ENCODE assay signal across 1 fruit fly cellular context in genomic region chrX:12906914-12907313, dm6.
TF ChIP-seq lines count a peak whose summit lies in the region.

mRpL49 (plus strand) TSS chrX:12907105.

TF ChIP-seq in whole organism, embryonic, 481 proteins besides CTCF, POLR2A, EP300 and RAD21 (continued from another document):
- no peak for TF ChIP-seq esg (GFP tag; conservative IDR thresholded peaks at IDR 0.05; lab: Robert Waterston, UW)
- TF ChIP-seq CG4328 (GFP tag; optimal IDR thresholded peaks at IDR 0.05; lab: Kevin White, UChicago) = no peak
- no peak for TF ChIP-seq so (GFP tag; IDR thresholded peaks at IDR 0.05; lab: Robert Waterston, UW)
- no peak for TF ChIP-seq CG8924 (tag; optimal IDR thresholded peaks at IDR 0.05; lab: Kevin White, UChicago)
- TF ChIP-seq jigr1 (GFP tag; IDR thresholded peaks at IDR 0.05; lab: Robert Waterston, UW) = no peak
- TF ChIP-seq row (GFP tag; IDR thresholded peaks at IDR 0.05; lab: Robert Waterston, UW) = peak; percentile 46; the same call in 2 of the 3 replicates
- no peak for TF ChIP-seq CG4854 (GFP tag; optimal IDR thresholded peaks at IDR 0.05; lab: Kevin White, UChicago)
- TF ChIP-seq Scr (GFP tag; IDR thresholded peaks at IDR 0.05; lab: Robert Waterston, UW; ENCODE audit: partially characterized antibody) = 0 out of 2 replicates have a peak, but pooled peaks have one; percentile 27
- peak; percentile 41 for TF ChIP-seq MESR4 (GFP tag; optimal IDR thresholded peaks at IDR 0.05; lab: Kevin White, UChicago)
- TF ChIP-seq CG9437 (GFP tag; optimal IDR thresholded peaks at IDR 0.05; lab: Kevin White, UChicago) = no peak
- TF ChIP-seq onecut (GFP tag; IDR thresholded peaks at IDR 0.05; lab: Robert Waterston, UW) = no peak
- no peak for TF ChIP-seq Aef1 (GFP tag; IDR thresholded peaks at IDR 0.05; lab: Robert Waterston, UW)
- TF ChIP-seq ro (GFP tag; IDR thresholded peaks at IDR 0.05; lab: Robert Waterston, UW) = no peak
- TF ChIP-seq sr (GFP tag; IDR thresholded peaks at IDR 0.05; lab: Robert Waterston, UW) = no peak
- no peak for TF ChIP-seq Gsc (GFP tag; IDR thresholded peaks at IDR 0.05; lab: Robert Waterston, UW)
- TF ChIP-seq Usf (GFP tag; optimal IDR thresholded peaks at IDR 0.05; lab: Kevin White, UChicago) = no peak
- peak; percentile 16 for TF ChIP-seq CG30020 (tag; optimal IDR thresholded peaks at IDR 0.05; lab: Kevin White, UChicago)
- no peak for TF ChIP-seq CG11504 (tag; optimal IDR thresholded peaks at IDR 0.05; lab: Kevin White, UChicago)
- TF ChIP-seq CG7963 (GFP tag; IDR thresholded peaks at IDR 0.05; lab: Robert Waterston, UW; ENCODE audit: partially characterized antibody) = 0 out of 3 replicates have a peak, but pooled peaks have one; percentile 6
- TF ChIP-seq slbo (GFP tag; IDR thresholded peaks at IDR 0.05; lab: Robert Waterston, UW) = no peak
- TF ChIP-seq ssp (GFP tag; IDR thresholded peaks at IDR 0.05; lab: Robert Waterston, UW) = no peak
- TF ChIP-seq CG31365 (tag; optimal IDR thresholded peaks at IDR 0.05; lab: Kevin White, UChicago) = no peak
- peak; percentile 47; the same call in 1 of the 2 replicates for TF ChIP-seq Bgb (GFP tag; IDR thresholded peaks at IDR 0.05; lab: Robert Waterston, UW; ENCODE audit: partially characterized antibody)
- TF ChIP-seq Neu2 (GFP tag; optimal IDR thresholded peaks at IDR 0.05; lab: Kevin White, UChicago; ENCODE audit: borderline replicate concordance) = no peak
- TF ChIP-seq crp (GFP tag; optimal IDR thresholded peaks at IDR 0.05; lab: Kevin White, UChicago) = peak in 1 of 2 experiments; percentile 53
- TF ChIP-seq nmo (GFP tag; optimal IDR thresholded peaks at IDR 0.05; lab: Kevin White, UChicago) = no peak
- no peak for TF ChIP-seq CG7372 (GFP tag; IDR thresholded peaks at IDR 0.05; lab: Robert Waterston, UW)
- no peak for TF ChIP-seq Ets97D (GFP tag; optimal IDR thresholded peaks at IDR 0.05; lab: Kevin White, UChicago)
- TF ChIP-seq bbx (GFP tag; IDR thresholded peaks at IDR 0.05; lab: Robert Waterston, UW; ENCODE audit: partially characterized antibody) = peak; percentile 59
- TF ChIP-seq repo (GFP tag; optimal IDR thresholded peaks at IDR 0.05; lab: Kevin White, UChicago) = no peak
- TF ChIP-seq amos (GFP tag; IDR thresholded peaks at IDR 0.05; lab: Robert Waterston, UW; ENCODE audit: partially characterized antibody) = peak; percentile 39; the same call in 1 of the 2 replicates
- TF ChIP-seq prd (optimal IDR thresholded peaks at IDR 0.05; lab: Kevin White, UChicago) = no peak
- no peak for TF ChIP-seq prd (GFP tag; IDR thresholded peaks at IDR 0.05; lab: Robert Waterston, UW)
- no peak for TF ChIP-seq D19B (GFP tag; optimal IDR thresholded peaks at IDR 0.05; lab: Kevin White, UChicago)
- TF ChIP-seq BEAF-32 (GFP tag; optimal IDR thresholded peaks at IDR 0.05; lab: Kevin White, UChicago) = peak; percentile 48
- peak; percentile 17 for TF ChIP-seq CG10267 (tag; optimal IDR thresholded peaks at IDR 0.05; lab: Kevin White, UChicago)
- no peak for TF ChIP-seq HLH3B (GFP tag; IDR thresholded peaks at IDR 0.05; lab: Robert Waterston, UW)
- TF ChIP-seq Bdp1 (GFP tag; optimal IDR thresholded peaks at IDR 0.05; lab: Kevin White, UChicago) = no peak
- TF ChIP-seq CG11398 (GFP tag; optimal IDR thresholded peaks at IDR 0.05; lab: Kevin White, UChicago) = no peak
- TF ChIP-seq Nf-YB (GFP tag; optimal IDR thresholded peaks at IDR 0.05; lab: Kevin White, UChicago) = no peak
- no peak for TF ChIP-seq CG7839 (tag; optimal IDR thresholded peaks at IDR 0.05; lab: Kevin White, UChicago)
- no peak for TF ChIP-seq CG3726 (GFP tag; IDR thresholded peaks at IDR 0.05; lab: Robert Waterston, UW)
- TF ChIP-seq CG9876 (GFP tag; optimal IDR thresholded peaks at IDR 0.05; lab: Kevin White, UChicago) = no peak
- TF ChIP-seq Drgx (GFP tag; IDR thresholded peaks at IDR 0.05; lab: Robert Waterston, UW) = no peak
- no peak for TF ChIP-seq sc (optimal IDR thresholded peaks at IDR 0.05; lab: Kevin White, UChicago)
- no peak for TF ChIP-seq sc (GFP tag; optimal IDR thresholded peaks at IDR 0.05; lab: Kevin White, UChicago)
- no peak for TF ChIP-seq twi (tag; optimal IDR thresholded peaks at IDR 0.05; lab: Kevin White, UChicago)
- no peak for TF ChIP-seq eve (GFP tag; optimal IDR thresholded peaks at IDR 0.05; lab: Kevin White, UChicago)
- no peak for TF ChIP-seq crol (GFP tag; IDR thresholded peaks at IDR 0.05; lab: Robert Waterston, UW)
- TF ChIP-seq CG15073 (GFP tag; optimal IDR thresholded peaks at IDR 0.05; lab: Kevin White, UChicago) = no peak
- no peak for TF ChIP-seq Camta (GFP tag; optimal IDR thresholded peaks at IDR 0.05; lab: Kevin White, UChicago)
- 0 out of 2 replicates have a peak, but pooled peaks have one; percentile 13 for TF ChIP-seq ato (GFP tag; IDR thresholded peaks at IDR 0.05; lab: Robert Waterston, UW; ENCODE audit: partially characterized antibody)
- no peak for TF ChIP-seq Sox100B (GFP tag; optimal IDR thresholded peaks at IDR 0.05; lab: Kevin White, UChicago)
- no peak for TF ChIP-seq gsb (GFP tag; IDR thresholded peaks at IDR 0.05; lab: Robert Waterston, UW)
- 0 out of 3 replicates have a peak, but pooled peaks have one; percentile 28 for TF ChIP-seq vnd (GFP tag; IDR thresholded peaks at IDR 0.05; lab: Robert Waterston, UW; ENCODE audit: partially characterized antibody)
- 0 out of 2 replicates have a peak, but pooled peaks have one; percentile 43 for TF ChIP-seq nerfin-2 (GFP tag; IDR thresholded peaks at IDR 0.05; lab: Robert Waterston, UW; ENCODE audit: partially characterized antibody)
- no peak for TF ChIP-seq fd102C (GFP tag; optimal IDR thresholded peaks at IDR 0.05; lab: Kevin White, UChicago)
- TF ChIP-seq crc (GFP tag; optimal IDR thresholded peaks at IDR 0.05; lab: Kevin White, UChicago) = no peak
- no peak for TF ChIP-seq fd3F (GFP tag; optimal IDR thresholded peaks at IDR 0.05; lab: Kevin White, UChicago)
- no peak for TF ChIP-seq croc (GFP tag; conservative IDR thresholded peaks at IDR 0.05; lab: Robert Waterston, UW)
- no peak for TF ChIP-seq CG33213 (GFP tag; optimal IDR thresholded peaks at IDR 0.05; lab: Kevin White, UChicago)
- TF ChIP-seq klu (GFP tag; IDR thresholded peaks at IDR 0.05; lab: Robert Waterston, UW) = no peak
- no peak for TF ChIP-seq kah (GFP tag; optimal IDR thresholded peaks at IDR 0.05; lab: Kevin White, UChicago)
- no peak for TF ChIP-seq CG16815 (GFP tag; optimal IDR thresholded peaks at IDR 0.05; lab: Kevin White, UChicago)
- no peak for TF ChIP-seq Hmr (GFP tag; optimal IDR thresholded peaks at IDR 0.05; lab: Kevin White, UChicago)
- no peak for TF ChIP-seq CG11695 (GFP tag; IDR thresholded peaks at IDR 0.05; lab: Robert Waterston, UW)
- no peak for TF ChIP-seq NC2β (GFP tag; optimal IDR thresholded peaks at IDR 0.05; lab: Kevin White, UChicago)
- no peak for TF ChIP-seq CG13123 (GFP tag; optimal IDR thresholded peaks at IDR 0.05; lab: Kevin White, UChicago)
- peak; percentile 34 for TF ChIP-seq pzg (GFP tag; optimal IDR thresholded peaks at IDR 0.05; lab: Kevin White, UChicago)
- TF ChIP-seq sens (GFP tag; lab: Kevin White, UChicago) = peak; percentile 54
- no peak for TF ChIP-seq pros (GFP tag; optimal IDR thresholded peaks at IDR 0.05; lab: Kevin White, UChicago)
- TF ChIP-seq Pdp1 (GFP tag; optimal IDR thresholded peaks at IDR 0.05; lab: Kevin White, UChicago) = peak in 1 of 2 experiments; percentile 63
- peak; percentile 71 for TF ChIP-seq Dref (GFP tag; IDR thresholded peaks at IDR 0.05; lab: Robert Waterston, UW)
- no peak for TF ChIP-seq Atf-2 (GFP tag; optimal IDR thresholded peaks at IDR 0.05; lab: Kevin White, UChicago)
- TF ChIP-seq CG10654 (GFP tag; optimal IDR thresholded peaks at IDR 0.05; lab: Kevin White, UChicago) = no peak
- TF ChIP-seq ATbp (GFP tag; optimal IDR thresholded peaks at IDR 0.05; lab: Kevin White, UChicago) = no peak
- 0 out of 2 replicates have a peak, but pooled peaks have one; percentile 24 for TF ChIP-seq hbn (GFP tag; IDR thresholded peaks at IDR 0.05; lab: Robert Waterston, UW; ENCODE audit: partially characterized antibody)
- TF ChIP-seq Mes4 (GFP tag; optimal IDR thresholded peaks at IDR 0.05; lab: Kevin White, UChicago) = no peak
- TF ChIP-seq salm (tag; optimal IDR thresholded peaks at IDR 0.05; lab: Kevin White, UChicago) = no peak
- TF ChIP-seq ap (GFP tag; IDR thresholded peaks at IDR 0.05; lab: Robert Waterston, UW) = no peak
- TF ChIP-seq phol (tag; optimal IDR thresholded peaks at IDR 0.05; lab: Kevin White, UChicago) = no peak
- no peak for TF ChIP-seq lov (optimal IDR thresholded peaks at IDR 0.05; lab: Kevin White, UChicago)
- TF ChIP-seq lov (GFP tag; IDR thresholded peaks at IDR 0.05; lab: Robert Waterston, UW) = no peak
- no peak for TF ChIP-seq CG17361 (GFP tag; IDR thresholded peaks at IDR 0.05; lab: Robert Waterston, UW)
- no peak for TF ChIP-seq Hey (tag; optimal IDR thresholded peaks at IDR 0.05; lab: Kevin White, UChicago)
- no peak for TF ChIP-seq ken (GFP tag; IDR thresholded peaks at IDR 0.05; lab: Robert Waterston, UW)
- peak; percentile 53; the same call in 1 of the 2 replicates for TF ChIP-seq MBD-R2 (GFP tag; IDR thresholded peaks at IDR 0.05; lab: Robert Waterston, UW)
- TF ChIP-seq gem (tag; optimal IDR thresholded peaks at IDR 0.05; lab: Kevin White, UChicago) = no peak
- TF ChIP-seq CG34376 (GFP tag; optimal IDR thresholded peaks at IDR 0.05; lab: Kevin White, UChicago) = no peak
- TF ChIP-seq vfl (GFP tag; optimal IDR thresholded peaks at IDR 0.05; lab: Kevin White, UChicago) = no peak
- TF ChIP-seq bsh (GFP tag; optimal IDR thresholded peaks at IDR 0.05; lab: Kevin White, UChicago) = no peak
- TF ChIP-seq Dek (tag; optimal IDR thresholded peaks at IDR 0.05; lab: Kevin White, UChicago) = no peak
- TF ChIP-seq Opbp (GFP tag; IDR thresholded peaks at IDR 0.05; lab: Robert Waterston, UW; ENCODE audit: partially characterized antibody) = peak; percentile 23; the same call in 1 of the 3 replicates
- TF ChIP-seq Dp (GFP tag; optimal IDR thresholded peaks at IDR 0.05; lab: Kevin White, UChicago) = peak; percentile 35
- TF ChIP-seq CG30403 (GFP tag; optimal IDR thresholded peaks at IDR 0.05; lab: Kevin White, UChicago) = no peak
- TF ChIP-seq knrl (GFP tag; IDR thresholded peaks at IDR 0.05; lab: Robert Waterston, UW; ENCODE audit: partially characterized antibody) = 0 out of 3 replicates have a peak, but pooled peaks have one; percentile 33
- TF ChIP-seq Hand (GFP tag; optimal IDR thresholded peaks at IDR 0.05; lab: Kevin White, UChicago) = no peak
- TF ChIP-seq CG13287 (GFP tag; IDR thresholded peaks at IDR 0.05; lab: Robert Waterston, UW; ENCODE audit: partially characterized antibody) = peak; percentile 50
- TF ChIP-seq CG8290 (GFP tag; optimal IDR thresholded peaks at IDR 0.05; lab: Kevin White, UChicago) = no peak
- peak in 1 of 2 experiments; percentile 23 for TF ChIP-seq CG8290 (tag; optimal IDR thresholded peaks at IDR 0.05; lab: Kevin White, UChicago)
- no peak for TF ChIP-seq dati (GFP tag; IDR thresholded peaks at IDR 0.05; lab: Robert Waterston, UW)
- no peak for TF ChIP-seq tll (GFP tag; optimal IDR thresholded peaks at IDR 0.05; lab: Kevin White, UChicago)
- peak; percentile 47; the same call in 1 of the 3 replicates for TF ChIP-seq CG14860 (GFP tag; IDR thresholded peaks at IDR 0.05; lab: Robert Waterston, UW; ENCODE audit: partially characterized antibody)
- no peak for TF ChIP-seq Atf3 (GFP tag; optimal IDR thresholded peaks at IDR 0.05; lab: Kevin White, UChicago)
